Worm (Caenorhabditis elegans) whole organism, young adult: ENCODE measurements around the gene srsx-10.

ENCODE experiments used
- atf-7 ChIP-seq: sonication (generic microtip); optimal IDR thresholded peaks from 2 replicates; lab custom pipeline; 2017; ENCODE audit warnings: mild to moderate bottlenecking, missing genetic modification characterization, missing compliant biosample characterization
- ccch-3 ChIP-seq: fragments of 200-800 bp; sonication (Bioruptor generic); optimal IDR thresholded peaks from 2 replicates; lab custom pipeline; 2018; ENCODE audit warnings: mild to moderate bottlenecking, missing genetic modification characterization, missing compliant biosample characterization
- lin-35 ChIP-seq, 3 experiments: fragments of 150-350 bp in 2 of 3; sonication (generic microtip) in 1 of 3; optimal IDR thresholded peaks; 2 replicates each; lab custom pipeline; 2014 to 2018; ENCODE audit warnings: missing biosample characterization in 3 of 3, missing genetic modification characterization in 3 of 3, missing genetic modification reagents in 3 of 3
- snpc-4 ChIP-seq, 5 experiments: fragments of 150-350 bp in 1 of 5; sonication (generic microtip) in 4 of 5; optimal IDR thresholded peaks; 2 replicates each; lab custom pipeline; 2014 to 2018; ENCODE audit warnings: missing genetic modification characterization in 5 of 5, missing biosample characterization in 3 of 5, antibody characterized with exemption in 2 of 5, mild to moderate bottlenecking in 2 of 5, missing compliant biosample characterization in 2 of 5, missing genotype in 2 of 5, moderate library complexity in 2 of 5, missing genetic modification reagents in 1 of 5
- tbp1 ChIP-seq: fragments of 200-800 bp; sonication (Bioruptor generic); optimal IDR thresholded peaks from 2 replicates; lab custom pipeline; 2018; ENCODE audit warnings: mild to moderate bottlenecking, missing genetic modification characterization, missing compliant biosample characterization

DNA sequence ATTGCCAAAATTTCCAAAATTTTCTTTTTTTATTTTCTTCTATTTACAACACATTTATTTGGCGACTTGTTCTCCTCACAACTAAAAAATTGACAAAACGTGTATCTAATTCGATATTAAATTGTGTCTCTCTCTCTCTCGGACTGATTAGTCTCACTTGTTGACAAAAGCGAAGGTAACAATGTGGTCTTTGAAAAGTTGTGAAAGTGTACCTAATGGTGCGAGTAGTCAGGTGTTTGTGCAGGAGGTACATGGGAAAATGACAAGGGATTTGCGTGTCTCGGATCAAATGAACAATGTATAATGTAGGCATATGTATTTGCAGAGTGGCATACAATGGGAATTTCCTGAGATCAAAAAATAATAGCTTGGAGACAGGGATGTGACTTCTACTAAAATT, 5.1 kb downstream of the srsx-10 start:
- TF ChIP-seq ccch-3: no peak
- TF ChIP-seq lin-35 (GFP tag; optimal IDR thresholded peaks at IDR 0.05; lab: Kevin White, UChicago): no peak
- TF ChIP-seq atf-7 (tag; lab: Kevin White, UChicago): no peak
- TF ChIP-seq snpc-4 (GFP tag; optimal IDR thresholded peaks at IDR 0.05; lab: Kevin White, UChicago): no peak
- TF ChIP-seq snpc-4 (tag; optimal IDR thresholded peaks at IDR 0.05; lab: Kevin White, UChicago): no peak
- no peak for TF ChIP-seq tbp1 (GFP tag; lab: Kevin White, UChicago)
